Worm (Caenorhabditis elegans) whole organism, L3 larva: ENCODE measurements around the gene txdc-9.

Source experiments
- ZK546.5 ChIP-seq: sonication (generic microtip); optimal IDR thresholded peaks from 2 replicates; lab custom pipeline; 2017; ENCODE audit warnings: missing biosample characterization, missing genetic modification characterization
- ama-1 ChIP-seq: fragments of 150-350 bp; optimal IDR thresholded peaks from 2 replicates; lab custom pipeline; 2018
- pqm-1 ChIP-seq: fragments of 150-350 bp; optimal IDR thresholded peaks from 2 replicates; lab custom pipeline; 2017; ENCODE audit warnings: missing biosample characterization, missing genetic modification characterization, inconsistent platforms
- unc-62 ChIP-seq: fragments of 150-350 bp; sonication (generic microtip); optimal IDR thresholded peaks from 4 replicates; lab custom pipeline; 2014; ENCODE audit warnings: missing biosample characterization, missing genetic modification reagents, missing genetic modification characterization

ce11 chrIII:6411430-6411829 is 20.5 kb upstream of the txdc-9 start:
- TF ChIP-seq pqm-1 (tag; lab: Kevin White, UChicago) (peak; percentile 69), ama-1 (no peak), unc-62 (no peak), ZK546.5 (no peak)
